Worm (Caenorhabditis elegans) whole organism, early embryonic: ENCODE measurements around the gene Y25C1A.7.

Experiments used
- ama-1 ChIP-seq: fragments of 150-350 bp; optimal IDR thresholded peaks from 2 replicates; lab custom pipeline; 2014
- hmbx-1 ChIP-seq: sonication (generic microtip); optimal IDR thresholded peaks from 2 replicates; lab custom pipeline; 2016; ENCODE audit warnings: mild to moderate bottlenecking, missing genetic modification characterization, missing compliant biosample characterization
- pes-1 ChIP-seq: fragments of 200-800 bp; sonication (Bioruptor generic); IDR thresholded peaks from 2 replicates; pipeline ENCODE4 v1.3.6; 2022; ENCODE audit warnings: missing genetic modification reagents, missing genetic modification characterization, missing compliant biosample characterization
- sea-1 ChIP-seq: fragments of 200-800 bp; sonication (Bioruptor generic); conservative IDR thresholded peaks from 2 replicates; pipeline ENCODE4 v1.3.6; 2022; ENCODE audit warnings: missing genetic modification characterization, missing compliant biosample characterization
- tbx-11 ChIP-seq: fragments of 200-800 bp; sonication (Bioruptor generic); IDR thresholded peaks from 2 replicates; pipeline ENCODE4 v1.3.6; 2022; ENCODE audit warnings: missing genetic modification characterization, missing compliant biosample characterization
- tbx-37 ChIP-seq: fragments of 200-800 bp; sonication (Bioruptor generic); conservative IDR thresholded peaks from 2 replicates; pipeline ENCODE4 v1.3.6; 2022; ENCODE audit warnings: missing genetic modification reagents, missing genetic modification characterization, missing compliant biosample characterization

ce11 chrII:3091268-3091667 is 20.4 kb upstream of the Y25C1A.7 start, which contains the start of gene srg-21:
- no peak for TF ChIP-seq ama-1 (lab: Kevin White, UChicago)
- no peak for TF ChIP-seq sea-1 (GFP tag; lab: Robert Waterston, UW)
- TF ChIP-seq pes-1 (GFP tag; lab: Robert Waterston, UW), result no peak
- no peak for TF ChIP-seq tbx-37
- no peak for TF ChIP-seq tbx-11 (GFP tag; lab: Robert Waterston, UW)
- no peak for TF ChIP-seq hmbx-1 (tag; lab: Kevin White, UChicago)
